Fruit fly (Drosophila melanogaster) whole organism, prepupa: ENCODE data around the gene Cp110.
A peak's percentile ranks its signal among the peaks of the same experiment; 100 is the strongest.

Experiments used
- Blimp-1 ChIP-seq: fragments of 200-800 bp; sonication (Bioruptor generic); optimal IDR thresholded peaks from 3 replicates; lab custom pipeline; 2017; ENCODE audit warnings: missing biosample characterization, missing genetic modification characterization, mild to moderate bottlenecking, moderate library complexity, missing genetic modification reagents
- CG11762 ChIP-seq: fragments of 200-800 bp; sonication (Bioruptor generic); optimal IDR thresholded peaks from 3 replicates; lab custom pipeline; 2016; ENCODE audit warnings: missing biosample characterization, missing genetic modification characterization; ENCODE audit not compliant: insufficient read depth
- CG1621 ChIP-seq: fragments of 200-800 bp; sonication (Bioruptor generic); optimal IDR thresholded peaks from 3 replicates; lab custom pipeline; 2018; ENCODE audit warnings: missing biosample characterization, mild to moderate bottlenecking, missing genetic modification characterization
- CG32006 ChIP-seq: fragments of 200-800 bp; sonication (Bioruptor generic); optimal IDR thresholded peaks from 3 replicates; lab custom pipeline; 2017; ENCODE audit warnings: missing biosample characterization, mild to moderate bottlenecking, missing genetic modification characterization
- CG6854 ChIP-seq: fragments of 200-800 bp; sonication (Bioruptor generic); optimal IDR thresholded peaks from 2 replicates; lab custom pipeline; 2017; ENCODE audit warnings: missing biosample characterization, mild to moderate bottlenecking, missing genetic modification characterization
- Eip78C ChIP-seq: fragments of 200-800 bp; sonication (Bioruptor generic); peaks from one replicate; lab custom pipeline; 2016; ENCODE audit warnings: missing biosample characterization, missing genetic modification characterization
- esn ChIP-seq: fragments of 200-800 bp; sonication (Bioruptor generic); optimal IDR thresholded peaks from 2 replicates; lab custom pipeline; 2016; ENCODE audit warnings: missing biosample characterization, mild to moderate bottlenecking, missing genetic modification characterization, moderate library complexity
- fkh ChIP-seq: fragments of 200-800 bp; sonication (Bioruptor generic); optimal IDR thresholded peaks from 3 replicates; lab custom pipeline; 2017; ENCODE audit warnings: missing biosample characterization, mild to moderate bottlenecking, missing genetic modification characterization, moderate library complexity
- salr ChIP-seq, 2 experiments: fragments of 200-800 bp; sonication (Bioruptor generic); optimal IDR thresholded peaks; 3 replicates each; lab custom pipeline; 2016 to 2018; ENCODE audit warnings: missing biosample characterization in 2 of 2, missing genetic modification characterization in 2 of 2, mild to moderate bottlenecking in 1 of 2

Cp110 gene

DNA sequence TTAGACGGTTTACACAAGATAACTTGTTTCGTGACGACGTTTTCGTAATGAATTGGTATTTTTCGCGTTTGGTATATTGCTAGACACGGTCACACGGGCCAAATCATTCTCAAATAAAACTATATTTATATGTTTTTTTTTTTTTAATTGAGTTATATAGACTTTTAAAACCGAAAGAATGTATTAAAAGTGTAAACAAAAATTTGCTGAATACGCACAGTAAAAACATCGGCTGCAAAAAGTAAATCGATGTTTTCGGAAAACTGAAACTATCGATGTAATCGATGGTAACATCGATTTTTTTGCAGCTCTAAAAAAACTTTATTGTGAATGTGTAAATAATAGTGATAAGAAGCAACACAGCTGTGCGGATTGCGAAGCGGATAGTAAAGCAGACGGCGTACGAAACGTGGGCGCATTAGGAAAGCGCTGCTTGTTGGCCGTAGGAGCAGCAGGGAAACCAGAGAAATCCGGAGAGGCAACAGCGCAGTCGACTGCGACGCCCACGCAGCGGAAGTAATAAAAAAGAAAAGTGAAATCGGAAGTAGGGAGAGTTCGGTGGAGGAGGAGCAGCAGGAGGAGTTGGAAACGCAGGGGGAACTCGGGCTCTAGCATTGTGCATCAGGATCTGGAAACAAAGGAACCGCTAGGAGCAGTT lies 47.9 kb downstream of the Cp110 start, which contains the start of gene S6kII:
Gene S6kII, plus strand, starts transcription at position 301 of the 658 bp plus-strand sequence.
- no peak for TF ChIP-seq CG11762
- TF ChIP-seq CG6854: peak; percentile 21
- TF ChIP-seq CG1621 (tag; lab: Kevin White, UChicago): no peak
- peak; percentile 63 for TF ChIP-seq Eip78C (GFP tag; lab: Kevin White, UChicago)
- TF ChIP-seq CG32006 (GFP tag; lab: Kevin White, UChicago): no peak
- TF ChIP-seq fkh (GFP tag; lab: Kevin White, UChicago): peak; percentile 79
- no peak for TF ChIP-seq salr (GFP tag; optimal IDR thresholded peaks at IDR 0.05; lab: Kevin White, UChicago)
- peak; percentile 6 for TF ChIP-seq esn
- peak; percentile 55 for TF ChIP-seq Blimp-1
- TF ChIP-seq, all 60 proteins: peak for 5
